Worm (Caenorhabditis elegans): ENCODE data around the gene F55H2.7.

DNA sequence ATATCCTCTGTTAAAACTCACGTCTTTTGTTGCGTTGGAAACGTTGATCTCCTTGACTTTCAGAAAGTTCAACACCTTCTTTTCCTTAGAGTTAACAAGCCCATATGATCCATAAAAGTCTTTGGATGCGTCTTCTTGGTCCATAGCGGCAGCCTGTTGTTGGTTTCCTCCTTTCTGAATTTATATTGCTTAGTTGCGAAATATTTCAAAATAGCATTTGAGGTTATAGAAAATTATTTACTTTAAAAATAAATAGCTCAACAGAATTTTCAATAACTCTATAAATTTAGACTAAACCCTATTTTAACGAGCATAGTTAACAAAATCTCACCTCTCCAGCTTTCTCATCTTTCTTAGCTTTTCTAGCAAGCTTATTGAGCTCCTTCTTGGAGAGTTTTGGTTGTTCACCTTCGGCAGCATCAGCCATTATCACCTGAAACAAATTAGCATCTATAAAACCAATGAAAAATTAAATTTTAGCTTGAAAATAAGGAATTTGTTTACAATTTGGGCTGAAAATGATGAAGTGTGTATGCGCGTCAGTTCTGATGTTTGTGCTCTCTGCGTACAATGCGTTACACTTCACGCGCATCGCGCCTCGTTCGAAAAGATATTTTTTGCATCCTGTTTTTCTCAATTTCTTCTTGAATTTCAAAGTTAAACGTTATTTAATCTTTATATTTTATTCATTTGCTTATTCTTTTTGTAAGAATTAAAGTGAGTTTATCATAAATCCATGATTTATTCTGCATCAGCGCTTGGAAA lies 25.1 kb downstream of the F55H2.7 start, which contains the start of the genes dars-1 and ctr-9:
- TF ChIP-seq W03F9.2 (tag; optimal IDR thresholded peaks at IDR 0.05) (peak; percentile 18), him-1 (tag; optimal IDR thresholded peaks at IDR 0.05) (no peak)
